Fruit fly (Drosophila melanogaster) whole organism, embryonic: ENCODE results near the gene CG6163.

Experiments
- CG10431 ChIP-seq: fragments of 200-800 bp; sonication (Bioruptor generic); optimal IDR thresholded peaks from 3 replicates; lab custom pipeline; 2018; ENCODE audit warnings: missing biosample characterization, mild to moderate bottlenecking, missing genetic modification characterization
- CG10543 ChIP-seq: fragments of 200-800 bp; sonication (Bioruptor generic); optimal IDR thresholded peaks from 3 replicates; lab custom pipeline; 2017; ENCODE audit warnings: missing biosample characterization, mild to moderate bottlenecking, missing genetic modification characterization, moderate library complexity
- CG11456 ChIP-seq: fragments of 200-800 bp; sonication (Bioruptor generic); IDR thresholded peaks from 3 replicates; pipeline ENCODE4 v1.3.6; 2022; ENCODE audit warnings: missing biosample characterization, missing genetic modification characterization
- CG12219 ChIP-seq: fragments of 200-800 bp; sonication (Bioruptor generic); optimal IDR thresholded peaks from 3 replicates; lab custom pipeline; 2018; ENCODE audit warnings: missing biosample characterization, mild to moderate bottlenecking, missing genetic modification characterization
- CG13287 ChIP-seq: fragments of 200-800 bp; sonication (Bioruptor generic); IDR thresholded peaks from 2 replicates; pipeline ENCODE4 v1.3.6; 2022; ENCODE audit warnings: missing biosample characterization, missing genetic modification characterization; ENCODE audit not compliant: partially characterized antibody
- CG14050 ChIP-seq: fragments of 200-800 bp; sonication (Bioruptor generic); IDR thresholded peaks from 3 replicates; pipeline ENCODE4 v1.3.6; 2022; ENCODE audit warnings: missing biosample characterization, missing genetic modification characterization
- CG14965 ChIP-seq: fragments of 200-800 bp; sonication (Bioruptor generic); optimal IDR thresholded peaks from 2 replicates; lab custom pipeline; 2016; ENCODE audit warnings: missing biosample characterization, missing genetic modification characterization, borderline replicate concordance
- CG17328 ChIP-seq: fragments of 200-800 bp; sonication (Bioruptor generic); IDR thresholded peaks from 2 replicates; pipeline ENCODE4 v1.3.6; 2022; ENCODE audit warnings: missing biosample characterization, missing genetic modification characterization
- CG17385 ChIP-seq: fragments of 200-800 bp; sonication (Bioruptor generic); optimal IDR thresholded peaks from 3 replicates; lab custom pipeline; 2018; ENCODE audit warnings: missing biosample characterization, mild to moderate bottlenecking, missing genetic modification characterization
- CG1792 ChIP-seq: fragments of 200-800 bp; sonication (Bioruptor generic); optimal IDR thresholded peaks from 2 replicates; lab custom pipeline; 2016; ENCODE audit warnings: missing biosample characterization, missing genetic modification characterization
- CG18011 ChIP-seq: fragments of 200-800 bp; sonication (Bioruptor generic); optimal IDR thresholded peaks from 2 replicates; lab custom pipeline; 2017; ENCODE audit warnings: missing biosample characterization, missing genetic modification characterization, mild to moderate bottlenecking, moderate library complexity, missing genotype
- CG18599 ChIP-seq: fragments of 200-800 bp; sonication (Bioruptor generic); optimal IDR thresholded peaks from 3 replicates; lab custom pipeline; 2017; ENCODE audit warnings: missing biosample characterization, missing genetic modification characterization, mild to moderate bottlenecking, moderate library complexity, missing genetic modification reagents
- CG2678 ChIP-seq: fragments of 200-800 bp; sonication (Bioruptor generic); optimal IDR thresholded peaks from 3 replicates; lab custom pipeline; 2019; ENCODE audit warnings: missing biosample characterization, mild to moderate bottlenecking, missing genetic modification characterization, moderate library complexity
- CG32532 ChIP-seq: fragments of 200-800 bp; sonication (Bioruptor generic); IDR thresholded peaks from 2 replicates; pipeline ENCODE4 v1.3.6; 2022; ENCODE audit warnings: missing biosample characterization, missing genetic modification characterization
- CG3838 ChIP-seq: fragments of 200-800 bp; sonication (Bioruptor generic); optimal IDR thresholded peaks from 3 replicates; lab custom pipeline; 2016; ENCODE audit warnings: missing biosample characterization, missing genetic modification characterization
- CG4617 ChIP-seq: fragments of 200-800 bp; sonication (Bioruptor generic); optimal IDR thresholded peaks from 3 replicates; lab custom pipeline; 2016; ENCODE audit warnings: missing biosample characterization, missing genetic modification characterization, borderline replicate concordance
- CG7372 ChIP-seq: fragments of 200-800 bp; sonication (Bioruptor generic); IDR thresholded peaks from 2 replicates; pipeline ENCODE4 v1.3.6; 2022; ENCODE audit warnings: missing biosample characterization, missing genetic modification characterization
- CG8089 ChIP-seq: fragments of 200-800 bp; sonication (Bioruptor generic); optimal IDR thresholded peaks from 3 replicates; lab custom pipeline; 2016; ENCODE audit warnings: missing biosample characterization, missing genetic modification characterization
- Camta ChIP-seq: fragments of 200-800 bp; sonication (Bioruptor generic); optimal IDR thresholded peaks from 2 replicates; lab custom pipeline; 2016; ENCODE audit warnings: missing biosample characterization, missing genetic modification characterization
- CrebB ChIP-seq: fragments of 200-800 bp; sonication (Bioruptor generic); optimal IDR thresholded peaks from 3 replicates; lab custom pipeline; 2018; ENCODE audit warnings: missing biosample characterization, mild to moderate bottlenecking, missing genetic modification characterization
- Elba2 ChIP-seq: fragments of 200-800 bp; sonication (Bioruptor generic); optimal IDR thresholded peaks from 3 replicates; lab custom pipeline; 2016; ENCODE audit warnings: missing biosample characterization, missing genetic modification characterization
- Fer3 ChIP-seq: fragments of 200-800 bp; sonication (Bioruptor generic); optimal IDR thresholded peaks from 2 replicates; lab custom pipeline; 2018; ENCODE audit warnings: missing biosample characterization, mild to moderate bottlenecking, missing genetic modification characterization, moderate library complexity
- Lhr ChIP-seq: fragments of 200-800 bp; sonication (Bioruptor generic); optimal IDR thresholded peaks from 3 replicates; lab custom pipeline; 2017; ENCODE audit warnings: mild to moderate bottlenecking, missing biosample characterization, missing genetic modification reagents, missing genetic modification characterization
- YL-1 ChIP-seq: fragments of 200-800 bp; sonication (Bioruptor generic); optimal IDR thresholded peaks from 3 replicates; lab custom pipeline; 2017; ENCODE audit warnings: missing biosample characterization, mild to moderate bottlenecking, missing genetic modification characterization
- ac ChIP-seq: fragments of 200-800 bp; sonication (Bioruptor generic); optimal IDR thresholded peaks from 3 replicates; lab custom pipeline; 2017; ENCODE audit warnings: missing biosample characterization, mild to moderate bottlenecking, missing genetic modification characterization
- al ChIP-seq: fragments of 200-800 bp; sonication (Bioruptor generic); IDR thresholded peaks from 2 replicates; pipeline ENCODE4 v1.3.6; 2022; ENCODE audit warnings: missing biosample characterization, missing genetic modification characterization
- bowl ChIP-seq: fragments of 200-800 bp; sonication (Bioruptor generic); IDR thresholded peaks from 2 replicates; pipeline ENCODE4 v1.3.6; 2022; ENCODE audit warnings: missing biosample characterization, missing genetic modification characterization
- chm ChIP-seq: fragments of 200-800 bp; sonication (Bioruptor generic); IDR thresholded peaks from 2 replicates; pipeline ENCODE4 v1.3.6; 2022; ENCODE audit warnings: missing biosample characterization, missing genetic modification characterization
- chn ChIP-seq: fragments of 200-800 bp; sonication (Bioruptor generic); optimal IDR thresholded peaks from 2 replicates; lab custom pipeline; 2016; ENCODE audit warnings: missing biosample characterization, missing genetic modification characterization
- crol ChIP-seq: fragments of 200-800 bp; sonication (Bioruptor generic); IDR thresholded peaks from 2 replicates; pipeline ENCODE4 v1.3.6; 2022; ENCODE audit warnings: missing biosample characterization, missing genetic modification characterization
- dimm ChIP-seq: fragments of 200-800 bp; sonication (Bioruptor generic); IDR thresholded peaks from 2 replicates; pipeline ENCODE4 v1.3.6; 2022; ENCODE audit warnings: missing biosample characterization, missing genetic modification characterization
- dpn ChIP-seq, 2 experiments: fragments of 200-800 bp; sonication (Bioruptor generic); optimal IDR thresholded peaks; 3 replicates each; lab custom pipeline; 2016; ENCODE audit warnings: missing biosample characterization in 2 of 2, missing genetic modification characterization in 2 of 2
- exex ChIP-seq: fragments of 200-800 bp; sonication (Bioruptor generic); optimal IDR thresholded peaks from 4 replicates; lab custom pipeline; 2018; ENCODE audit warnings: missing biosample characterization, mild to moderate bottlenecking, missing genetic modification characterization, moderate library complexity
- gfzf ChIP-seq: fragments of 200-800 bp; sonication (Bioruptor generic); optimal IDR thresholded peaks from 2 replicates; lab custom pipeline; 2016; ENCODE audit warnings: missing biosample characterization, mild to moderate bottlenecking, missing genetic modification characterization, moderate library complexity
- gsb ChIP-seq: fragments of 200-800 bp; sonication (Bioruptor generic); IDR thresholded peaks from 2 replicates; pipeline ENCODE4 v1.3.6; 2022; ENCODE audit warnings: missing biosample characterization, missing genetic modification characterization
- h ChIP-seq: fragments of >200 bp; optimal IDR thresholded peaks from 2 replicates; lab custom pipeline; 2017
- hkb ChIP-seq, 2 experiments: fragments of 200-800 bp in 1 of 2; fragments of >200 bp in 1 of 2; sonication (Bioruptor generic) in 1 of 2; IDR thresholded peaks in 1 of 2; optimal IDR thresholded peaks in 1 of 2; 2 replicates each; pipeline versions ENCODE4 v1.3.6 to Lab custom; 2017 to 2022; ENCODE audit warnings: missing biosample characterization in 1 of 2, missing genetic modification characterization in 1 of 2
- jumu ChIP-seq: fragments of 200-800 bp; sonication (Bioruptor generic); optimal IDR thresholded peaks from 3 replicates; lab custom pipeline; 2016; ENCODE audit warnings: missing biosample characterization, missing genetic modification characterization
- lab ChIP-seq: fragments of 200-800 bp; sonication (Bioruptor generic); optimal IDR thresholded peaks from 3 replicates; lab custom pipeline; 2017; ENCODE audit warnings: missing biosample characterization, missing genetic modification characterization, mild to moderate bottlenecking, moderate library complexity, missing genetic modification reagents
- lmd ChIP-seq: fragments of 200-800 bp; sonication (Bioruptor generic); IDR thresholded peaks from 2 replicates; pipeline ENCODE4 v1.3.6; 2022; ENCODE audit warnings: missing biosample characterization, missing genetic modification characterization
- mam ChIP-seq: fragments of 200-800 bp; sonication (Bioruptor generic); optimal IDR thresholded peaks from 3 replicates; lab custom pipeline; 2016; ENCODE audit warnings: missing biosample characterization, missing genetic modification characterization
- mirr ChIP-seq: fragments of 200-800 bp; sonication (Bioruptor generic); optimal IDR thresholded peaks from 3 replicates; lab custom pipeline; 2018; ENCODE audit warnings: missing biosample characterization, mild to moderate bottlenecking, missing genetic modification characterization
- mld ChIP-seq: fragments of 200-800 bp; sonication (Bioruptor generic); IDR thresholded peaks from 3 replicates; pipeline ENCODE4 v1.3.6; 2022; ENCODE audit warnings: missing biosample characterization, missing genetic modification characterization; ENCODE audit not compliant: partially characterized antibody
- onecut ChIP-seq: fragments of 200-800 bp; sonication (Bioruptor generic); IDR thresholded peaks from 2 replicates; pipeline ENCODE4 v1.3.6; 2022; ENCODE audit warnings: missing biosample characterization, missing genetic modification characterization
- pfk ChIP-seq: fragments of 200-800 bp; sonication (Bioruptor generic); optimal IDR thresholded peaks from 2 replicates; lab custom pipeline; 2018; ENCODE audit warnings: missing biosample characterization, mild to moderate bottlenecking, missing genetic modification characterization, moderate library complexity
- phol ChIP-seq: fragments of 200-800 bp; sonication (Bioruptor generic); optimal IDR thresholded peaks from 3 replicates; lab custom pipeline; 2018; ENCODE audit warnings: missing biosample characterization, mild to moderate bottlenecking, missing genetic modification characterization, moderate library complexity
- run ChIP-seq: fragments of 200-800 bp; sonication (Bioruptor generic); optimal IDR thresholded peaks from 3 replicates; lab custom pipeline; 2018; ENCODE audit warnings: missing biosample characterization, mild to moderate bottlenecking, missing genetic modification characterization
- tup ChIP-seq: fragments of 200-800 bp; sonication (Bioruptor generic); optimal IDR thresholded peaks from 2 replicates; lab custom pipeline; 2016; ENCODE audit warnings: missing biosample characterization, mild to moderate bottlenecking, missing genetic modification characterization, moderate library complexity
- tx ChIP-seq: fragments of 200-800 bp; sonication (Bioruptor generic); optimal IDR thresholded peaks from 2 replicates; lab custom pipeline; 2016; ENCODE audit warnings: missing biosample characterization, missing genetic modification characterization
- zfh2 ChIP-seq: fragments of 200-800 bp; sonication (Bioruptor generic); optimal IDR thresholded peaks from 2 replicates; lab custom pipeline; 2016; ENCODE audit warnings: missing biosample characterization, missing genetic modification characterization

Gene CG6163

DNA sequence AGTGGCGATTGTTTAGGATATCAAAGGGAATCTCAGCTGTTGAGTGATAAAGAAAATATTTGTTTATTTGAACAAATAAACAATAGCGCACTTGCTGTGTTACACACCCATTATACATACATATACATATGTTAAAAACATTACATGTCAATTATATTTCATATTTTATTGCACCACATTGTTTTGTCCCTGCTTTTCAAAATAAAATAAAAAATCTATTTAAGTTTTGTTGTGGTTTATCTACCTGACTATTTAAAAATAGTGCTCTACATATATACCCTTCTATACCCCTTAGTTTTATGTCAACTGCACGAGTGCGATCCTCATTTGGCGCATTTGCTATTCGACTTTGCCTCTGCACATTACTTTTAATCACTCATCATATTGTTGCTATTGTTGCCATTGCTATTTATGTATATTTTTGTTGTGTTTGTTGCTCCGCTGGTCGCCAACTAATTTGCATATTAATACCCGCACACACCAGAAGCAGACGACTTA lies 14.7 kb downstream of the CG6163 start (continued):
- TF ChIP-seq CG14965 (GFP tag; lab: Kevin White, UChicago): no peak
- TF ChIP-seq Lhr (GFP tag; lab: Kevin White, UChicago): peak; percentile 70
- TF ChIP-seq dpn (GFP tag; optimal IDR thresholded peaks at IDR 0.05; lab: Kevin White, UChicago): peak; percentile 79 to 89
- TF ChIP-seq CG11456 (GFP tag; lab: Robert Waterston, UW): peak; percentile 86
- peak; percentile 94 for TF ChIP-seq Fer3 (tag; lab: Kevin White, UChicago)
- TF ChIP-seq al: peak; percentile 96
- peak; percentile 38 for TF ChIP-seq CG8089 (GFP tag; lab: Kevin White, UChicago)
- TF ChIP-seq YL-1 (GFP tag; lab: Kevin White, UChicago): no peak
- TF ChIP-seq CG2678: peak; percentile 98
- TF ChIP-seq lmd (GFP tag; lab: Robert Waterston, UW): peak; percentile 95
- TF ChIP-seq CG17328: peak; percentile 88
- peak; percentile 37 for TF ChIP-seq CG1792 (GFP tag; lab: Kevin White, UChicago)
- TF ChIP-seq CG3838 (GFP tag; lab: Kevin White, UChicago): peak; percentile 41
- peak; percentile 35 for TF ChIP-seq ac (GFP tag; lab: Kevin White, UChicago)
- TF ChIP-seq mam (GFP tag; lab: Kevin White, UChicago): peak; percentile 78
- TF ChIP-seq hkb (optimal IDR thresholded peaks at IDR 0.05; lab: Kevin White, UChicago): no peak
- TF ChIP-seq hkb (GFP tag; IDR thresholded peaks at IDR 0.05; lab: Robert Waterston, UW): peak; percentile 87
- no peak for TF ChIP-seq gfzf (GFP tag; lab: Kevin White, UChicago)
- TF ChIP-seq CG18599 (GFP tag; lab: Kevin White, UChicago): peak; percentile 87
- peak; percentile 66 for TF ChIP-seq zfh2
- TF ChIP-seq CG12219 (GFP tag; lab: Kevin White, UChicago): peak; percentile 85
- no peak; the same call in 1 of the 2 replicates for TF ChIP-seq chm (GFP tag; lab: Robert Waterston, UW)
- peak; percentile 83 for TF ChIP-seq Camta (GFP tag; lab: Kevin White, UChicago)
- peak; percentile 53 for TF ChIP-seq tx
- no peak for TF ChIP-seq Elba2 (GFP tag; lab: Kevin White, UChicago)
- no peak for TF ChIP-seq pfk (GFP tag; lab: Kevin White, UChicago)
- no peak for TF ChIP-seq mld (GFP tag; lab: Robert Waterston, UW)
- no peak for TF ChIP-seq CG10431 (GFP tag; lab: Kevin White, UChicago)
- peak; percentile 50 for TF ChIP-seq CG4617 (GFP tag; lab: Kevin White, UChicago)
- peak; percentile 83 for TF ChIP-seq CG14050
- peak; percentile 52 for TF ChIP-seq jumu
- TF ChIP-seq CrebB (tag; lab: Kevin White, UChicago): peak; percentile 31
- peak; percentile 96 for TF ChIP-seq phol (tag; lab: Kevin White, UChicago)
- TF ChIP-seq CG10543 (GFP tag; lab: Kevin White, UChicago): no peak
- peak; percentile 48 for TF ChIP-seq CG18011 (GFP tag; lab: Kevin White, UChicago)
- TF ChIP-seq chn (GFP tag; lab: Kevin White, UChicago): peak; percentile 79
- TF ChIP-seq mirr (GFP tag; lab: Kevin White, UChicago): peak; percentile 23
- TF ChIP-seq CG7372 (GFP tag; lab: Robert Waterston, UW): peak; percentile 90
- TF ChIP-seq onecut (GFP tag; lab: Robert Waterston, UW): 0 out of 2 replicates have a peak, but pooled peaks have one; percentile 45
- peak; percentile 88 for TF ChIP-seq lab (GFP tag; lab: Kevin White, UChicago)
- peak; percentile 93 for TF ChIP-seq run
- TF ChIP-seq crol (GFP tag; lab: Robert Waterston, UW): peak; percentile 26; the same call in 1 of the 2 replicates
- TF ChIP-seq exex (tag; lab: Kevin White, UChicago): peak; percentile 71
- no peak for TF ChIP-seq h (lab: Kevin White, UChicago)
- peak; percentile 60; the same call in 1 of the 2 replicates for TF ChIP-seq bowl (GFP tag; lab: Robert Waterston, UW)
- peak; percentile 79 for TF ChIP-seq gsb (GFP tag; lab: Robert Waterston, UW)
- TF ChIP-seq CG17385 (GFP tag; lab: Kevin White, UChicago): peak; percentile 84
- no peak; the same call in 1 of the 2 replicates for TF ChIP-seq CG13287
- peak; percentile 92 for TF ChIP-seq CG32532 (GFP tag; lab: Robert Waterston, UW)
- TF ChIP-seq tup (GFP tag; lab: Kevin White, UChicago): peak; percentile 53
- TF ChIP-seq dimm (GFP tag; lab: Robert Waterston, UW): peak; percentile 85
